Fruit fly (Drosophila melanogaster) whole organism, embryonic: Measurements from ENCODE around the gene Abca3.

Experiments
- Adf1 ChIP-seq: fragments of 200-800 bp; sonication (Bioruptor generic); IDR thresholded peaks from 2 replicates; pipeline ENCODE4 v1.3.6; 2022; ENCODE audit warnings: missing biosample characterization, missing genetic modification characterization
- BEAF-32 ChIP-seq: fragments of 200-800 bp; sonication (Bioruptor generic); optimal IDR thresholded peaks from 3 replicates; lab custom pipeline; 2017; ENCODE audit warnings: missing biosample characterization, missing genetic modification characterization, mild to moderate bottlenecking, moderate library complexity, missing genetic modification reagents
- CG10267 ChIP-seq: fragments of 200-800 bp; sonication (Bioruptor generic); optimal IDR thresholded peaks from 2 replicates; lab custom pipeline; 2018; ENCODE audit warnings: missing biosample characterization, mild to moderate bottlenecking, missing genetic modification characterization, moderate library complexity
- CG11504 ChIP-seq: fragments of 200-800 bp; sonication (Bioruptor generic); optimal IDR thresholded peaks from 3 replicates; lab custom pipeline; 2019; ENCODE audit warnings: missing biosample characterization, mild to moderate bottlenecking, missing genetic modification characterization, moderate library complexity
- CG13624 ChIP-seq: fragments of 200-800 bp; sonication (Bioruptor generic); optimal IDR thresholded peaks from 2 replicates; lab custom pipeline; 2016; ENCODE audit warnings: missing biosample characterization, missing genetic modification characterization
- CG14710 ChIP-seq: fragments of 200-800 bp; sonication (Bioruptor generic); optimal IDR thresholded peaks from 3 replicates; lab custom pipeline; 2019; ENCODE audit warnings: missing biosample characterization, mild to moderate bottlenecking, missing genetic modification characterization, moderate library complexity
- CG15011 ChIP-seq: fragments of 200-800 bp; sonication (Bioruptor generic); optimal IDR thresholded peaks from 3 replicates; lab custom pipeline; 2018; ENCODE audit warnings: missing biosample characterization, mild to moderate bottlenecking, missing genetic modification characterization
- CG18599 ChIP-seq: fragments of 200-800 bp; sonication (Bioruptor generic); optimal IDR thresholded peaks from 3 replicates; lab custom pipeline; 2017; ENCODE audit warnings: missing biosample characterization, missing genetic modification characterization, mild to moderate bottlenecking, moderate library complexity, missing genetic modification reagents
- CG32767 ChIP-seq: fragments of 200-800 bp; sonication (Bioruptor generic); IDR thresholded peaks from 2 replicates; pipeline ENCODE4 v1.3.6; 2022; ENCODE audit warnings: missing biosample characterization, missing genetic modification characterization
- CG5953 ChIP-seq: fragments of 200-800 bp; sonication (Bioruptor generic); IDR thresholded peaks from 2 replicates; pipeline ENCODE4 v1.3.6; 2022; ENCODE audit warnings: missing biosample characterization, missing genetic modification characterization
- CG7963 ChIP-seq: fragments of 200-800 bp; sonication (Bioruptor generic); IDR thresholded peaks from 3 replicates; pipeline ENCODE4 v1.3.6; 2022; ENCODE audit warnings: missing biosample characterization, missing genetic modification characterization; ENCODE audit not compliant: partially characterized antibody
- CG9817 ChIP-seq: fragments of 200-800 bp; sonication (Bioruptor generic); optimal IDR thresholded peaks from 2 replicates; lab custom pipeline; 2018; ENCODE audit warnings: missing biosample characterization, mild to moderate bottlenecking, missing genetic modification characterization, moderate library complexity
- CHES-1-like ChIP-seq: fragments of 200-800 bp; sonication (Bioruptor generic); optimal IDR thresholded peaks from 2 replicates; lab custom pipeline; 2016; ENCODE audit warnings: missing biosample characterization, missing genetic modification characterization
- D19A ChIP-seq: fragments of 200-800 bp; optimal IDR thresholded peaks from 3 replicates; lab custom pipeline; 2019; ENCODE audit warnings: missing biosample characterization, mild to moderate bottlenecking, missing genetic modification characterization, moderate library complexity
- Doc2 ChIP-seq: fragments of 200-800 bp; sonication (Bioruptor generic); IDR thresholded peaks from 2 replicates; pipeline ENCODE4 v1.3.6; 2022; ENCODE audit warnings: missing biosample characterization, missing genetic modification characterization
- Eip74EF ChIP-seq, 2 experiments: fragments of 200-800 bp in 1 of 2; fragments of >200 bp in 1 of 2; sonication (Bioruptor generic) in 1 of 2; optimal IDR thresholded peaks; 2 replicates each; lab custom pipeline; 2017 to 2019; ENCODE audit warnings: missing biosample characterization in 2 of 2, missing genetic modification characterization in 2 of 2, mild to moderate bottlenecking in 1 of 2, moderate library complexity in 1 of 2
- GATAe ChIP-seq: fragments of 200-800 bp; sonication (Bioruptor generic); conservative IDR thresholded peaks from 2 replicates; pipeline ENCODE4 v1.3.6; 2022; ENCODE audit warnings: missing biosample characterization, missing genetic modification characterization
- H15 ChIP-seq: fragments of 200-800 bp; sonication (Bioruptor generic); IDR thresholded peaks from 3 replicates; pipeline ENCODE4 v1.3.6; 2022; ENCODE audit warnings: missing biosample characterization, missing genetic modification characterization
- HHEX ChIP-seq: fragments of 200-800 bp; sonication (Bioruptor generic); optimal IDR thresholded peaks from 3 replicates; lab custom pipeline; 2017; ENCODE audit warnings: missing biosample characterization, mild to moderate bottlenecking, missing genetic modification characterization, missing genetic modification reagents
- Hand ChIP-seq: fragments of 200-800 bp; sonication (Bioruptor generic); optimal IDR thresholded peaks from 2 replicates; lab custom pipeline; 2017; ENCODE audit warnings: mild to moderate bottlenecking, missing biosample characterization, missing genetic modification reagents, missing genetic modification characterization
- HmgZ ChIP-seq: fragments of 200-800 bp; sonication (Bioruptor generic); optimal IDR thresholded peaks from 2 replicates; lab custom pipeline; 2018; ENCODE audit warnings: missing biosample characterization, mild to moderate bottlenecking, missing genetic modification characterization
- Hmr ChIP-seq: fragments of 200-800 bp; sonication (Bioruptor generic); optimal IDR thresholded peaks from 3 replicates; lab custom pipeline; 2017; ENCODE audit warnings: mild to moderate bottlenecking, missing biosample characterization, missing genetic modification reagents, missing genetic modification characterization
- Hmx ChIP-seq: fragments of 200-800 bp; sonication (Bioruptor generic); optimal IDR thresholded peaks from 2 replicates; lab custom pipeline; 2016; ENCODE audit warnings: missing biosample characterization, missing genetic modification characterization
- Hr3 ChIP-seq: fragments of 200-800 bp; sonication (Bioruptor generic); optimal IDR thresholded peaks from 3 replicates; lab custom pipeline; 2016; ENCODE audit warnings: missing biosample characterization, missing genetic modification characterization
- Hsf ChIP-seq: fragments of 200-800 bp; sonication (Bioruptor generic); optimal IDR thresholded peaks from 3 replicates; lab custom pipeline; 2016; ENCODE audit warnings: missing biosample characterization, missing genetic modification characterization
- MESR4 ChIP-seq: fragments of 200-800 bp; sonication (Bioruptor generic); optimal IDR thresholded peaks from 2 replicates; lab custom pipeline; 2018; ENCODE audit warnings: missing biosample characterization, mild to moderate bottlenecking, missing genetic modification characterization, moderate library complexity
- NC2α ChIP-seq: fragments of 200-800 bp; sonication (Bioruptor generic); optimal IDR thresholded peaks from 2 replicates; lab custom pipeline; 2016; ENCODE audit warnings: missing biosample characterization, missing genetic modification characterization
- Neu2 ChIP-seq: fragments of 200-800 bp; sonication (Bioruptor generic); optimal IDR thresholded peaks from 3 replicates; lab custom pipeline; 2016; ENCODE audit warnings: missing biosample characterization, missing genetic modification characterization, borderline replicate concordance
- Nf-YC ChIP-seq: fragments of 200-800 bp; optimal IDR thresholded peaks from 3 replicates; lab custom pipeline; 2019; ENCODE audit warnings: missing biosample characterization, mild to moderate bottlenecking, missing genetic modification characterization, moderate library complexity
- Opbp ChIP-seq: fragments of 200-800 bp; sonication (Bioruptor generic); IDR thresholded peaks from 3 replicates; pipeline ENCODE4 v1.3.6; 2022; ENCODE audit warnings: missing biosample characterization, missing genetic modification characterization; ENCODE audit not compliant: partially characterized antibody
- Scr ChIP-seq: fragments of 200-800 bp; sonication (Bioruptor generic); IDR thresholded peaks from 2 replicates; pipeline ENCODE4 v1.3.6; 2022; ENCODE audit warnings: missing biosample characterization, missing genetic modification characterization; ENCODE audit not compliant: partially characterized antibody
- Six4 ChIP-seq: fragments of 200-800 bp; sonication (Bioruptor generic); optimal IDR thresholded peaks from 2 replicates; lab custom pipeline; 2016; ENCODE audit warnings: missing biosample characterization, missing genetic modification characterization
- Sry-δ ChIP-seq: fragments of 200-800 bp; sonication (Bioruptor generic); optimal IDR thresholded peaks from 2 replicates; lab custom pipeline; 2016; ENCODE audit warnings: missing biosample characterization, missing genetic modification characterization
- Ssrp ChIP-seq: fragments of 200-800 bp; sonication (Bioruptor generic); optimal IDR thresholded peaks from 2 replicates; lab custom pipeline; 2018; ENCODE audit warnings: missing biosample characterization, mild to moderate bottlenecking, missing genetic modification characterization, moderate library complexity
- al ChIP-seq: fragments of 200-800 bp; sonication (Bioruptor generic); IDR thresholded peaks from 2 replicates; pipeline ENCODE4 v1.3.6; 2022; ENCODE audit warnings: missing biosample characterization, missing genetic modification characterization
- ara ChIP-seq: fragments of 200-800 bp; sonication (Bioruptor generic); IDR thresholded peaks from 2 replicates; pipeline ENCODE4 v1.3.6; 2022; ENCODE audit warnings: missing biosample characterization, missing genetic modification characterization
- ato ChIP-seq: fragments of 200-800 bp; sonication (Bioruptor generic); IDR thresholded peaks from 2 replicates; pipeline ENCODE4 v1.3.6; 2022; ENCODE audit warnings: missing biosample characterization, missing genetic modification characterization; ENCODE audit not compliant: partially characterized antibody
- cg ChIP-seq: fragments of 200-800 bp; sonication (Bioruptor generic); optimal IDR thresholded peaks from 3 replicates; lab custom pipeline; 2019; ENCODE audit warnings: missing biosample characterization, mild to moderate bottlenecking, missing genetic modification characterization, moderate library complexity
- corto ChIP-seq: fragments of 200-800 bp; sonication (Bioruptor generic); optimal IDR thresholded peaks from 2 replicates; lab custom pipeline; 2016; ENCODE audit warnings: missing biosample characterization, mild to moderate bottlenecking, missing genetic modification characterization, moderate library complexity
- dysf ChIP-seq: fragments of 200-800 bp; sonication (Bioruptor generic); IDR thresholded peaks from 3 replicates; pipeline ENCODE4 v1.3.6; 2022; ENCODE audit warnings: missing biosample characterization, missing genetic modification characterization
- fd102C ChIP-seq: fragments of 200-800 bp; sonication (Bioruptor generic); optimal IDR thresholded peaks from 2 replicates; lab custom pipeline; 2018; ENCODE audit warnings: missing biosample characterization, mild to moderate bottlenecking, missing genetic modification characterization, moderate library complexity
- fd3F ChIP-seq: fragments of 200-800 bp; sonication (Bioruptor generic); optimal IDR thresholded peaks from 2 replicates; lab custom pipeline; 2018; ENCODE audit warnings: missing biosample characterization, mild to moderate bottlenecking, missing genetic modification characterization, moderate library complexity
- lbe ChIP-seq: fragments of 200-800 bp; sonication (Bioruptor generic); optimal IDR thresholded peaks from 2 replicates; lab custom pipeline; 2016; ENCODE audit warnings: missing biosample characterization, mild to moderate bottlenecking, missing genetic modification characterization
- nerfin-2 ChIP-seq: fragments of 200-800 bp; sonication (Bioruptor generic); IDR thresholded peaks from 2 replicates; pipeline ENCODE4 v1.3.6; 2022; ENCODE audit warnings: missing biosample characterization, missing genetic modification characterization; ENCODE audit not compliant: partially characterized antibody
- row ChIP-seq: fragments of 200-800 bp; sonication (Bioruptor generic); IDR thresholded peaks from 3 replicates; pipeline ENCODE4 v1.3.6; 2022; ENCODE audit warnings: missing biosample characterization, missing genetic modification characterization
- sens ChIP-seq: fragments of 200-800 bp; sonication (Bioruptor generic); peaks from one replicate; lab custom pipeline; 2016; ENCODE audit warnings: missing biosample characterization, missing genetic modification characterization
- shn ChIP-seq: fragments of 200-800 bp; sonication (Bioruptor generic); optimal IDR thresholded peaks from 3 replicates; lab custom pipeline; 2016; ENCODE audit warnings: missing biosample characterization, missing genetic modification characterization
- tna ChIP-seq: fragments of 200-800 bp; sonication (Bioruptor generic); IDR thresholded peaks from 2 replicates; pipeline ENCODE4 v1.3.6; 2022; ENCODE audit warnings: missing biosample characterization, missing genetic modification characterization; ENCODE audit not compliant: partially characterized antibody
- trem ChIP-seq: fragments of 200-800 bp; optimal IDR thresholded peaks from 3 replicates; lab custom pipeline; 2019; ENCODE audit warnings: missing biosample characterization, mild to moderate bottlenecking, missing genetic modification characterization, moderate library complexity
- vnd ChIP-seq: fragments of 200-800 bp; sonication (Bioruptor generic); IDR thresholded peaks from 3 replicates; pipeline ENCODE4 v1.3.6; 2022; ENCODE audit warnings: missing biosample characterization, missing genetic modification characterization; ENCODE audit not compliant: partially characterized antibody

The Abca3 gene

DNA sequence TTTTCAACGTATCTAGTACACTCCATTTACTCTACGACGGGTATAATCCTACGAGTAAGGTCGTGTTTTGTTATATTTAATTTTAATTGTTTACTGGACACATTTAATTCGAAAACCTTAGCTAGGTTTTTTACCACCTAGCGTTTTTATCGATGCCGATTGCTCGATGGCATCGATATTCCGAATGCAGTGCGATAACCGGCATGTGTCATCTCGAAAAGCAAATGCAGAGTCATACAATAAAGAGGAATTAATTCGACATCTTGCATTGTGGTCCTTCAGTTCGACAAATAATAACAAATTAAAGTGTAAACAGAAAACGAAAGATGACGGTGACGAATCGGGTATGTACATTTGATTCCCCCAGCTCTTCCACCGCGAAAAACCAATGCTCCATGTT, 9.4 kb upstream of the Abca3 start, which contains the start of gene Rpt6 (continued):
- no peak for TF ChIP-seq cg (GFP tag; lab: Kevin White, UChicago)
- TF ChIP-seq MESR4 (GFP tag; lab: Kevin White, UChicago) = peak; percentile 84
- TF ChIP-seq trem (tag; lab: Kevin White, UChicago) = peak; percentile 12
- no peak for TF ChIP-seq Nf-YC (tag; lab: Kevin White, UChicago)
- TF ChIP-seq CG32767 (GFP tag; lab: Robert Waterston, UW) = no peak
- TF ChIP-seq Doc2 (GFP tag; lab: Robert Waterston, UW) = no peak
- peak; percentile 56; the same call in 1 of the 2 replicates for TF ChIP-seq ato (GFP tag; lab: Robert Waterston, UW)
- peak; percentile 45 for TF ChIP-seq CG14710
- no peak for TF ChIP-seq Six4 (GFP tag; lab: Kevin White, UChicago)
- TF ChIP-seq BEAF-32 = peak; percentile 79
- TF ChIP-seq Ssrp (tag; lab: Kevin White, UChicago) = no peak
- peak; percentile 73 for TF ChIP-seq Scr
- TF ChIP-seq CG13624 (GFP tag; lab: Kevin White, UChicago) = peak; percentile 10
- no peak for TF ChIP-seq fd102C (GFP tag; lab: Kevin White, UChicago)
- TF ChIP-seq HHEX (GFP tag; lab: Kevin White, UChicago) = no peak
- TF ChIP-seq Hsf (GFP tag; lab: Kevin White, UChicago) = no peak
- TF ChIP-seq CG11504 (tag; lab: Kevin White, UChicago) = no peak
- peak; percentile 68 for TF ChIP-seq vnd (GFP tag; lab: Robert Waterston, UW)
- TF ChIP-seq CG18599 (GFP tag; lab: Kevin White, UChicago) = no peak
- peak; percentile 74 for TF ChIP-seq tna (GFP tag; lab: Robert Waterston, UW)
- no peak for TF ChIP-seq ara (GFP tag; lab: Robert Waterston, UW)
- peak; percentile 80 for TF ChIP-seq Opbp
- TF ChIP-seq CG7963 (GFP tag; lab: Robert Waterston, UW) = no peak
- TF ChIP-seq CHES-1-like (GFP tag; lab: Kevin White, UChicago) = peak; percentile 14
- no peak for TF ChIP-seq dysf (GFP tag; lab: Robert Waterston, UW)
- no peak for TF ChIP-seq GATAe (GFP tag; lab: Robert Waterston, UW)
- no peak for TF ChIP-seq Hand (GFP tag; lab: Kevin White, UChicago)
- TF ChIP-seq Adf1 = no peak
- TF ChIP-seq nerfin-2 (GFP tag; lab: Robert Waterston, UW) = peak; percentile 59; the same call in 1 of the 2 replicates
- TF ChIP-seq CG15011 = no peak
- peak; percentile 44; the same call in 2 of the 3 replicates for TF ChIP-seq row (GFP tag; lab: Robert Waterston, UW)
- TF ChIP-seq Hmr (GFP tag; lab: Kevin White, UChicago) = no peak
- TF ChIP-seq fd3F (GFP tag; lab: Kevin White, UChicago) = no peak
- no peak for TF ChIP-seq CG5953
- no peak for TF ChIP-seq al (GFP tag; lab: Robert Waterston, UW)
- no peak for TF ChIP-seq H15 (GFP tag; lab: Robert Waterston, UW)
- TF ChIP-seq Hmx (GFP tag; lab: Kevin White, UChicago) = no peak
- peak; percentile 94 for TF ChIP-seq Sry-δ
- no peak for TF ChIP-seq shn (GFP tag; lab: Kevin White, UChicago)
- no peak for TF ChIP-seq NC2α (GFP tag; lab: Kevin White, UChicago)
- peak; percentile 1 for TF ChIP-seq D19A (tag; lab: Kevin White, UChicago)
- TF ChIP-seq lbe = peak; percentile 2
- TF ChIP-seq Eip74EF (GFP tag; optimal IDR thresholded peaks at IDR 0.05; lab: Kevin White, UChicago) = no peak
- TF ChIP-seq CG10267 (tag; lab: Kevin White, UChicago) = peak; percentile 27
- TF ChIP-seq CG9817 = no peak
- TF ChIP-seq sens = peak; percentile 64
- TF ChIP-seq Neu2 (GFP tag; lab: Kevin White, UChicago) = no peak
- no peak for TF ChIP-seq Hr3 (GFP tag; lab: Kevin White, UChicago)
- TF ChIP-seq corto (GFP tag; lab: Kevin White, UChicago) = no peak
- TF ChIP-seq HmgZ (tag; lab: Kevin White, UChicago) = peak; percentile 17
